Fruit fly (Drosophila melanogaster): Measurements from ENCODE around the gene Ccp84Ab.

The Ccp84Ab gene

DNA sequence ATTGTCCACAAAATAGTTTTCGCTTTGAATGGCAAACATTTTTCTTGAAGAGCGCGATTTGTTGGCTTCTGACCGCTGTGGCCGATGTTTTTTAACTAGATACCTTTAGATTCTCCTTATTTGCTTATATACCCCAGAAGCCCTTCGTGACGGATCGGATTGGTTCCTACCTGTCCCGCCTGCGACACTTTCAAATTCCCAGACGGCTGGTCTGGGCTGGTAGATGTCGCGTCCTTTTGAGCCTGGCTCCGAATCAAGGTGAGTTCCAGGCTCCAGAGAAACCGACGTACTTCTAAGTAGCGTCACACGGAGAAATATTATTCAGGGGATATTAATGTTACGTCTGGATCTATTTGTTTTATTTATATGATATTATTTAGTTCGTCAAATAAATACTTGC, 41.4 kb upstream of the Ccp84Ab start, which contains the start of gene zen2:
TSS of gene zen2 (minus strand) at position 101 of the 400 bp plus-strand sequence.
- TF ChIP-seq Dif (GFP tag; optimal IDR thresholded peaks at IDR 0.05; ENCODE audit: partially characterized antibody): no peak
- TF ChIP-seq usp (GFP tag; optimal IDR thresholded peaks at IDR 0.05): no peak
- TF ChIP-seq h (GFP tag; optimal IDR thresholded peaks at IDR 0.05): no peak
- TF ChIP-seq Hr78 (GFP tag; optimal IDR thresholded peaks at IDR 0.05): no peak
- no peak for TF ChIP-seq CrebA (GFP tag; optimal IDR thresholded peaks at IDR 0.05; ENCODE audit: borderline replicate concordance)
- TF ChIP-seq brk (GFP tag; optimal IDR thresholded peaks at IDR 0.05): no peak
- no peak for TF ChIP-seq Hr83 (GFP tag; optimal IDR thresholded peaks at IDR 0.05; ENCODE audit: poor library complexity, severe bottlenecking)
- TF ChIP-seq ey (GFP tag; optimal IDR thresholded peaks at IDR 0.05): no peak

DNA sequence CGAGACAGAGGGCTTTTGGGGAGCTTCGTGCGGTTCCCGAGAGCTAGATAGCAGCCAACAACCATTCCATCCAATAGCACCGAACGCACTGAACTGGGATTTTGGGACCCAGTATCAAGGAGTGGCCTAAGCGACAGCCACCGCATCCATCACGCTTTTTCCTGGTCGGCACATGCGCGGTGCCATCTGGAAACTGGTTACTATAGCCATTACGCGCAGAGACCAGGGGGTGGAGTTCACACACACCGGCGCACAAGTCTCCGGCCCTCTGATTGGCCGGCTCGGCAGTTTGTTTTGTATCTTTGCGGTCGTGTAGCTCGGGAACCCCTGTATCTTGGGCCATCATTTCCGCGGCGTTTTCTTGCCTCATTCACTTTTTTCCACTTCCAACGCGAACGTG, 39.3 kb upstream of the Ccp84Ab start, which contains the start of gene pb:
TSS of gene pb (minus strand) at position 81 of the 400 bp plus-strand sequence.
- no peak for TF ChIP-seq CG9705 (GFP tag; optimal IDR thresholded peaks at IDR 0.05)
- TF ChIP-seq woc (GFP tag; optimal IDR thresholded peaks at IDR 0.05): no peak

DNA sequence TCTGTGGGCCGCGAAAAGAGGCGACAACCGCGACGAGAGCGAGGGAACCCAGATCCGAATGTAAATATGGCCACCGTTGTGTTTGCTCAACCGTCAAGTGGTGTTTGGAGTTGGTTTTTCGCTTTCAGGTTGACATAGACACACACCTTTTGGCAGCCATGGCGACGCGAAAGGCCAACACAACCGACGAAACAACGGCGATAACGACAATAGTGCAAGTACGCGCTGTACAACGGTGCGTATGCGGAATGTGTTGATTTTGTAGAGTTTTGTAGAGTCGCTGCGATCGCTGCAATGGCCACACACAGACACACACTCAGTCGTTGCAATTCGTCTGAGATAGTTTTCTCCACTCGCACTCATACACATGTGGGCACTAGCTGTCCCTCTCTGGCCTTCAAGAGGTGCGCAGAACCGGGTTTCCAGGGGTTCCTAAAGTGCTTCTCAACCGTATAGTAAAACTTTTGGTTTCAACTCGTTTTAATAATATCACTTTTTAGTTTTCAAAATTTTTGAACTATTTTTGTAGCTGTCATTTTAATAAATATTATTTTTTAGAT, 38.8 kb upstream of the Ccp84Ab start:
- TF ChIP-seq CG9705 (GFP tag; optimal IDR thresholded peaks at IDR 0.05): no peak

DNA sequence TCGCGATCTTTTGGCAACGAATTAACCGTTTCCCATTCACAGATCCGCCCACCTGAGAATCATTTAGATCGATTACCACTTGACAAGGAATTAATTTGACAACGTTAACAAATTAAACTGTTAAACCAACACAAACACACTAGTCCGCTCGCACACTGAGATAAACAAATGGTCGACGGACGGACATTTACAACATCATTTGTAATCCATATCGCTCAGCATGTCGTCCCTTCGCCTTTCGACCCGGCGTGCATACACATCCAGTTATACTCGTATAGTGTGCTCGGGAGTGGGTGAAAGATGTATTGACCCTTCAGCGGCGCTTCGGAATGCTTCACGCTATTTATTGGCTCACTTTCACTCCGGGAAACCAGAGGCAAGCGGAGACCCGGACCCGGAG, 33.0 kb upstream of the Ccp84Ab start:
- no peak for TF ChIP-seq sage (GFP tag; optimal IDR thresholded peaks at IDR 0.05)
- no peak for TF ChIP-seq rgr (GFP tag; optimal IDR thresholded peaks at IDR 0.05)
- no peak for TF ChIP-seq h (GFP tag; optimal IDR thresholded peaks at IDR 0.05)

DNA sequence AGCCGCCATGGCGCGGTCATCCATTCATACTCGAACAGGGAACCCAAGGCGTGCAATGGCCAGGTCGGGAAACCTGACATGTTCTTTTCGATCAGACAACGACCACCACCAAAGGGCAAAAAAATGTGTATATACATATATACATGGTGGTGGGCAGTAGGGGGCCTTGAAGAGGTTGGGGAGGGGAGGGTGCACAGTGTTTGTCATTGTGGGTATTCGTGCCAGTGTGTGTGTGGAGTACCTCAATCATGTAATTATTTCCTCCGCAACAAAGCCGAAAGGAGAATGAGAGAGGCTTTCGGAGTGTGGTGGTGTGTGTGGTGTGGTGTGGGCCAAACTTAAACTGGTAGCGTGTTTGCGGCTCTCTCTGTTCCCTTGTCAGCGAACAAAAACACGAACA, 23.4 kb upstream of the Ccp84Ab start:
- TF ChIP-seq Myc (optimal IDR thresholded peaks at IDR 0.05): no peak
- TF ChIP-seq GATAd (GFP tag; optimal IDR thresholded peaks at IDR 0.05): no peak

DNA sequence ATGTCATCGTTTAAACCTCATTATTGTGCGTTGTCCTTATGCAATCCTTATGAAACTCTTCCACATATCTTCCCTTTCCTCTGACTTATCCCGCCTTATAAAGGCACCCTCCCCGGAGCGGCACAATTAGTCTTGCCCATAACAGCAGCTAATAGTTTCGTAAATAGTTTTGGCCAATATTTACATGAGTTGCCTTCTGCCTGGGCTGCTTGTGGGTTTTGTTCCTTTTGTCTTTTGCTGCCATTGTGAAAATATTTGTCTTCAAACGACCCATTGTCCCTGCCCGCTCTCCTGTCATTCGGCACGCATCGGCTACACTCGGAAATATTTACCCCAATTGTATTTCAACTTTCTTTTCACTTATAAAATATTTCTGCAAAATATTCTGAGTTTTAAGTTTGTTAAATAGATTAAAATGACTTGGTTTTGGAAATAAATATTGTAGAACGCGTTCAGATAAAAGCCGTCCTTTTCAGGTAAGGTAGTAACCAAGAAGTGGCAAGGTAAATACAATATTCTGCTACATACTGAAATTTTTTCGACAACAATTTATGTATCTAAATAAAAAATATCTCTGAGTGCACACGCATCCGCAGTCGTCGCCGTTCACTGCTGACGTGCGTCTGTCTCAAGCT, 21.0 kb upstream of the Ccp84Ab start:
- TF ChIP-seq Jra (GFP tag; optimal IDR thresholded peaks at IDR 0.05) (no peak), Dfd (GFP tag; optimal IDR thresholded peaks at IDR 0.05) (no peak), N (GFP tag; optimal IDR thresholded peaks at IDR 0.05) (no peak), foxo (GFP tag; optimal IDR thresholded peaks at IDR 0.05) (no peak), dmrt93B (GFP tag; optimal IDR thresholded peaks at IDR 0.05) (no peak), Vsx2 (GFP tag; optimal IDR thresholded peaks at IDR 0.05; ENCODE audit: partially characterized antibody) (no peak), Dif (GFP tag; optimal IDR thresholded peaks at IDR 0.05; ENCODE audit: partially characterized antibody) (no peak), Abd-B (GFP tag; optimal IDR thresholded peaks at IDR 0.05) (no peak), tai (GFP tag; optimal IDR thresholded peaks at IDR 0.05) (no peak), jim (GFP tag; optimal IDR thresholded peaks at IDR 0.05) (no peak), Rel (GFP tag; optimal IDR thresholded peaks at IDR 0.05) (no peak), Rel (tag; optimal IDR thresholded peaks at IDR 0.05) (no peak), dl (GFP tag; optimal IDR thresholded peaks at IDR 0.05; ENCODE audit: insufficient read depth in 1 of 2, partially characterized antibody in 2 of 2) (no peak), fru (GFP tag; optimal IDR thresholded peaks at IDR 0.05) (no peak), psq (GFP tag; optimal IDR thresholded peaks at IDR 0.05) (no peak), lola (GFP tag; optimal IDR thresholded peaks at IDR 0.05) (no peak), usp (GFP tag; optimal IDR thresholded peaks at IDR 0.05) (no peak), Myc (optimal IDR thresholded peaks at IDR 0.05) (no peak), ey (GFP tag; optimal IDR thresholded peaks at IDR 0.05) (no peak), CG9705 (GFP tag; optimal IDR thresholded peaks at IDR 0.05) (no peak), Sp1 (GFP tag; optimal IDR thresholded peaks at IDR 0.05) (no peak)
